Comparison of ENCODE assay signal across 3 fruit fly cellular contexts in genomic region chr3R:14650367-14650766, dm6.
A peak's percentile ranks its signal among the peaks of the same experiment; 100 is the strongest.
TF ChIP-seq lines count a peak whose summit lies in the region.

No protein-coding gene starts in this region.

- TF ChIP-seq CTCF in whole organism, embryonic (GFP tag; optimal IDR thresholded peaks at IDR 0.05; lab: Kevin White, UChicago) = no peak

TF ChIP-seq in whole organism, 6 proteins besides CTCF, POLR2A, EP300 and RAD21:
- TF ChIP-seq psq (optimal IDR thresholded peaks at IDR 0.05; lab: Kevin White, UChicago) (no peak), EcR (GFP tag; optimal IDR thresholded peaks at IDR 0.05; lab: Kevin White, UChicago) (no peak), usp (GFP tag; optimal IDR thresholded peaks at IDR 0.05; lab: Kevin White, UChicago) (no peak), pan (optimal IDR thresholded peaks at IDR 0.05; lab: Kevin White, UChicago) (peak; percentile 38), Dll (optimal IDR thresholded peaks at IDR 0.05; lab: Kevin White, UChicago) (no peak), CG8478 (optimal IDR thresholded peaks at IDR 0.05; lab: Kevin White, UChicago) (no peak)

TF ChIP-seq in whole organism, adult, 20 proteins besides CTCF, POLR2A, EP300 and RAD21:
- TF ChIP-seq pad (GFP tag; optimal IDR thresholded peaks at IDR 0.05; lab: Kevin White, UChicago) (peak; percentile 78), CG1620 (GFP tag; optimal IDR thresholded peaks at IDR 0.05; lab: Kevin White, UChicago) (no peak)
TF ChIP-seq in whole organism, adult: peak in this region for 1.

TF ChIP-seq in whole organism, embryonic, 481 proteins besides CTCF, POLR2A, EP300 and RAD21:
- no peak for TF ChIP-seq CG18476 (GFP tag; optimal IDR thresholded peaks at IDR 0.05; lab: Kevin White, UChicago)
- no peak for TF ChIP-seq CG3995 (GFP tag; optimal IDR thresholded peaks at IDR 0.05; lab: Kevin White, UChicago)
- peak; percentile 69 for TF ChIP-seq sd (tag; optimal IDR thresholded peaks at IDR 0.05; lab: Kevin White, UChicago)
- peak; percentile 27; the same call in 1 of the 2 replicates for TF ChIP-seq crol (GFP tag; IDR thresholded peaks at IDR 0.05; lab: Robert Waterston, UW)
- TF ChIP-seq CG2199 (GFP tag; IDR thresholded peaks at IDR 0.05; lab: Robert Waterston, UW) = peak; percentile 30; the same call in 1 of the 3 replicates
- no peak for TF ChIP-seq CG13287 (GFP tag; IDR thresholded peaks at IDR 0.05; lab: Robert Waterston, UW; ENCODE audit: partially characterized antibody)
- TF ChIP-seq cg (GFP tag; optimal IDR thresholded peaks at IDR 0.05; lab: Kevin White, UChicago) = peak; percentile 33
- no peak for TF ChIP-seq slou (GFP tag; optimal IDR thresholded peaks at IDR 0.05; lab: Kevin White, UChicago)
- no peak for TF ChIP-seq Gug (GFP tag; IDR thresholded peaks at IDR 0.05; lab: Robert Waterston, UW)
- TF ChIP-seq Tbp (GFP tag; optimal IDR thresholded peaks at IDR 0.05; lab: Kevin White, UChicago) = no peak
- no peak for TF ChIP-seq esg (GFP tag; conservative IDR thresholded peaks at IDR 0.05; lab: Robert Waterston, UW)
- TF ChIP-seq kah (GFP tag; optimal IDR thresholded peaks at IDR 0.05; lab: Kevin White, UChicago) = no peak
- peak in 1 of 3 experiments; percentile 61 for TF ChIP-seq Stat92E (GFP tag; optimal IDR thresholded peaks at IDR 0.05; lab: Kevin White, UChicago)
- TF ChIP-seq CG2120 (GFP tag; optimal IDR thresholded peaks at IDR 0.05; lab: Kevin White, UChicago) = no peak
